Fruit fly (Drosophila melanogaster): ENCODE measurements around the gene Nmdmc.

Gene Nmdmc

dm6 chr3R:9055119-9056105, 5.1 kb upstream of the Nmdmc start (continued):
- TF ChIP-seq CG10631 (GFP tag; optimal IDR thresholded peaks at IDR 0.05) (peak; percentile 88), Sox102F (GFP tag; optimal IDR thresholded peaks at IDR 0.05) (peak; percentile 90), CG31627 (GFP tag; optimal IDR thresholded peaks at IDR 0.05) (peak; percentile 89), CG16779 (tag; optimal IDR thresholded peaks at IDR 0.05) (peak; percentile 78), CG10669 (GFP tag; optimal IDR thresholded peaks at IDR 0.05) (peak; percentile 86), topi (GFP tag; optimal IDR thresholded peaks at IDR 0.05) (peak; percentile 96), Ets21C (GFP tag; optimal IDR thresholded peaks at IDR 0.05) (peak; percentile 76), CG6808 (GFP tag; optimal IDR thresholded peaks at IDR 0.05) (peak; percentile 89), CG6792 (GFP tag; optimal IDR thresholded peaks at IDR 0.05) (peak; percentile 86), CG8119 (GFP tag; IDR thresholded peaks at IDR 0.05) (no peak), eg (GFP tag; IDR thresholded peaks at IDR 0.05) (no peak), CG6163 (GFP tag; IDR thresholded peaks at IDR 0.05) (no peak), dsx (GFP tag; optimal IDR thresholded peaks at IDR 0.05; ENCODE audit: poor library complexity, severe bottlenecking) (peak; percentile 93), Sox14 (GFP tag; optimal IDR thresholded peaks at IDR 0.05) (peak; percentile 84), CG9139 (GFP tag; optimal IDR thresholded peaks at IDR 0.05) (peak; percentile 85), Met (GFP tag; optimal IDR thresholded peaks at IDR 0.05) (peak; percentile 93)

- TF ChIP-seq OdsH (GFP tag; optimal IDR thresholded peaks at IDR 0.05): peak; percentile 65
- no peak for TF ChIP-seq svp (GFP tag)
- peak; percentile 3 for TF ChIP-seq cyc (GFP tag; optimal IDR thresholded peaks at IDR 0.05)
- peak; percentile 29 for TF ChIP-seq Met (GFP tag; optimal IDR thresholded peaks at IDR 0.05)
- TF ChIP-seq salr (GFP tag; optimal IDR thresholded peaks at IDR 0.05): peak in 1 of 2 experiments; percentile 46
- peak; percentile 60 for TF ChIP-seq achi (GFP tag; optimal IDR thresholded peaks at IDR 0.05)
- TF ChIP-seq CG16779 (tag; optimal IDR thresholded peaks at IDR 0.05): no peak
- TF ChIP-seq CG15336 (GFP tag; IDR thresholded peaks at IDR 0.05): no peak
- TF ChIP-seq dsx (GFP tag; optimal IDR thresholded peaks at IDR 0.05; ENCODE audit: poor library complexity, severe bottlenecking): peak; percentile 50
- TF ChIP-seq acj6 (GFP tag; optimal IDR thresholded peaks at IDR 0.05): peak; percentile 57
- TF ChIP-seq ss (GFP tag; optimal IDR thresholded peaks at IDR 0.05): peak in 1 of 2 experiments; percentile 24
- peak; percentile 57 for TF ChIP-seq CG10631 (GFP tag; optimal IDR thresholded peaks at IDR 0.05)
- no peak for TF ChIP-seq Blimp-1 (GFP tag; optimal IDR thresholded peaks at IDR 0.05)
- no peak for TF ChIP-seq CG9139 (GFP tag; optimal IDR thresholded peaks at IDR 0.05)
- peak; percentile 41 for TF ChIP-seq pdm3 (GFP tag; optimal IDR thresholded peaks at IDR 0.05)
- TF ChIP-seq CG10669 (GFP tag; optimal IDR thresholded peaks at IDR 0.05): peak; percentile 25
- no peak for TF ChIP-seq CG11902 (GFP tag; optimal IDR thresholded peaks at IDR 0.05)
- TF ChIP-seq Lpt (GFP tag; optimal IDR thresholded peaks at IDR 0.05): peak; percentile 52
- no peak for TF ChIP-seq CG6163 (GFP tag; IDR thresholded peaks at IDR 0.05)
- no peak for TF ChIP-seq esn (GFP tag; optimal IDR thresholded peaks at IDR 0.05)
- TF ChIP-seq spab (GFP tag; optimal IDR thresholded peaks at IDR 0.05): peak; percentile 18
- TF ChIP-seq CG34406 (GFP tag; optimal IDR thresholded peaks at IDR 0.05): peak; percentile 25
- no peak for TF ChIP-seq CG6854 (GFP tag; optimal IDR thresholded peaks at IDR 0.05)
- no peak for TF ChIP-seq Eip75B (GFP tag; optimal IDR thresholded peaks at IDR 0.05)
- no peak for TF ChIP-seq eg (GFP tag; IDR thresholded peaks at IDR 0.05)
- no peak for TF ChIP-seq CG31627 (GFP tag; optimal IDR thresholded peaks at IDR 0.05)
- TF ChIP-seq net (GFP tag; optimal IDR thresholded peaks at IDR 0.05): peak; percentile 43
- TF ChIP-seq Ets96B (tag; optimal IDR thresholded peaks at IDR 0.05): peak; percentile 29
- TF ChIP-seq Eip78C (GFP tag): peak; percentile 94
- peak; percentile 47 for TF ChIP-seq CG6276 (GFP tag; optimal IDR thresholded peaks at IDR 0.05)
- peak; percentile 75 for TF ChIP-seq CG32006 (GFP tag; optimal IDR thresholded peaks at IDR 0.05)
- TF ChIP-seq Sox15 (GFP tag; optimal IDR thresholded peaks at IDR 0.05): no peak
- peak; percentile 48 for TF ChIP-seq Hr4 (GFP tag; optimal IDR thresholded peaks at IDR 0.05)
- TF ChIP-seq Hr38 (GFP tag; optimal IDR thresholded peaks at IDR 0.05): no peak
- peak; percentile 32 for TF ChIP-seq CG3032 (tag; optimal IDR thresholded peaks at IDR 0.05)
- TF ChIP-seq CG8119 (GFP tag; IDR thresholded peaks at IDR 0.05): no peak
- TF ChIP-seq Ets21C (GFP tag; optimal IDR thresholded peaks at IDR 0.05): no peak
- TF ChIP-seq CG6808 (GFP tag; optimal IDR thresholded peaks at IDR 0.05): peak; percentile 20
- TF ChIP-seq CG8632 (GFP tag; optimal IDR thresholded peaks at IDR 0.05): peak; percentile 2
- TF ChIP-seq topi (GFP tag; optimal IDR thresholded peaks at IDR 0.05): peak; percentile 18
- TF ChIP-seq dac (GFP tag; optimal IDR thresholded peaks at IDR 0.05): peak; percentile 44
These were observed 4.2 kb upstream of the Nmdmc start for dm6 chr3R:9054442-9055118.

All from whole organism, prepupa.